Worm (Caenorhabditis elegans) whole organism, L2 larva: ENCODE measurements around the gene Y39B6A.27.
"Not testable (repeated sequence)": the region's sequence is repeated elsewhere in the genome, so short reads cannot be mapped to it uniquely, and the experiment has no call there.

Experiments used
- C34F6.9 ChIP-seq: fragments of 150-350 bp; optimal IDR thresholded peaks from 2 replicates; lab custom pipeline; 2014; ENCODE audit warnings: missing biosample characterization, missing genetic modification characterization
- F13H6.1 ChIP-seq: sonication (generic microtip); optimal IDR thresholded peaks from 2 replicates; lab custom pipeline; 2016; ENCODE audit warnings: missing genetic modification characterization, missing compliant biosample characterization
- R02D3.7 ChIP-seq: fragments of 150-350 bp; optimal IDR thresholded peaks from 2 replicates; lab custom pipeline; 2014; ENCODE audit warnings: missing biosample characterization, missing genetic modification characterization
- Y55F3AM.14 ChIP-seq: fragments of 200-800 bp; sonication (Bioruptor generic); optimal IDR thresholded peaks from 2 replicates; lab custom pipeline; 2018; ENCODE audit warnings: mild to moderate bottlenecking, missing genetic modification characterization, missing compliant biosample characterization
- alr-1 ChIP-seq: fragments of 150-350 bp; optimal IDR thresholded peaks from 2 replicates; lab custom pipeline; 2014; ENCODE audit warnings: missing biosample characterization, missing genetic modification characterization
- aly-2 ChIP-seq: fragments of 150-350 bp; optimal IDR thresholded peaks from 2 replicates; lab custom pipeline; 2014; ENCODE audit warnings: missing biosample characterization, missing genetic modification characterization
- blmp-1 ChIP-seq: sonication (generic microtip); optimal IDR thresholded peaks from 2 replicates; lab custom pipeline; 2017; ENCODE audit warnings: missing genetic modification characterization, mild to moderate bottlenecking, missing compliant biosample characterization, antibody characterized with exemption, moderate library complexity; ENCODE audit not compliant: insufficient read depth
- ceh-16 ChIP-seq: fragments of 150-350 bp; optimal IDR thresholded peaks from 2 replicates; lab custom pipeline; 2014; ENCODE audit warnings: missing biosample characterization, missing genetic modification characterization
- ceh-82 ChIP-seq: fragments of 150-350 bp; optimal IDR thresholded peaks from 2 replicates; lab custom pipeline; 2014; ENCODE audit warnings: missing biosample characterization, missing genetic modification characterization
- crh-2 ChIP-seq: sonication (generic microtip); optimal IDR thresholded peaks from 2 replicates; lab custom pipeline; 2017; ENCODE audit warnings: missing biosample characterization, missing genetic modification characterization
- dmd-4 ChIP-seq: sonication (generic microtip); optimal IDR thresholded peaks from 2 replicates; lab custom pipeline; 2017; ENCODE audit warnings: missing biosample characterization, missing genetic modification characterization
- elt-1 ChIP-seq: fragments of 150-350 bp; optimal IDR thresholded peaks from 2 replicates; lab custom pipeline; 2014; ENCODE audit warnings: missing biosample characterization, missing genetic modification characterization
- elt-3 ChIP-seq: sonication (generic microtip); optimal IDR thresholded peaks from 2 replicates; lab custom pipeline; 2017; ENCODE audit warnings: missing biosample characterization, missing genetic modification characterization
- fos-1 ChIP-seq: fragments of 150-350 bp; optimal IDR thresholded peaks from 2 replicates; lab custom pipeline; 2014; ENCODE audit warnings: missing biosample characterization, missing genetic modification characterization
- gmeb-1 ChIP-seq: fragments of 150-350 bp; optimal IDR thresholded peaks from 2 replicates; lab custom pipeline; 2014; ENCODE audit warnings: missing biosample characterization, missing genetic modification characterization
- lin-11 ChIP-seq: fragments of 150-350 bp; sonication (generic microtip); optimal IDR thresholded peaks from 2 replicates; lab custom pipeline; 2014; ENCODE audit warnings: missing biosample characterization, missing genetic modification characterization, inconsistent platforms, mixed read lengths
- lin-13 ChIP-seq: fragments of 150-350 bp; optimal IDR thresholded peaks from 2 replicates; lab custom pipeline; 2014; ENCODE audit warnings: missing biosample characterization, missing genetic modification reagents, missing genetic modification characterization
- lin-39 ChIP-seq: fragments of 150-350 bp; optimal IDR thresholded peaks from 2 replicates; lab custom pipeline; 2014; ENCODE audit warnings: missing biosample characterization, missing genetic modification reagents, missing genetic modification characterization
- lsy-2 ChIP-seq, 2 experiments: fragments of 150-350 bp in 1 of 2; sonication (generic microtip) in 1 of 2; optimal IDR thresholded peaks; 2 replicates each; lab custom pipeline; 2014 to 2017; ENCODE audit warnings: missing biosample characterization in 2 of 2, missing genetic modification characterization in 2 of 2
- mbf-1 ChIP-seq: sonication (generic microtip); optimal IDR thresholded peaks from 2 replicates; lab custom pipeline; 2017; ENCODE audit warnings: missing biosample characterization, missing genetic modification characterization
- mdl-1 ChIP-seq, 2 experiments: fragments of 150-350 bp in 1 of 2; sonication (generic microtip) in 1 of 2; optimal IDR thresholded peaks; 2 replicates each; lab custom pipeline; 2017; ENCODE audit warnings: missing biosample characterization in 2 of 2, missing genetic modification characterization in 2 of 2
- nhr-11 ChIP-seq: fragments of 150-350 bp; optimal IDR thresholded peaks from 2 replicates; lab custom pipeline; 2014; ENCODE audit warnings: missing biosample characterization, missing genetic modification characterization
- nhr-129 ChIP-seq: fragments of 150-350 bp; optimal IDR thresholded peaks from 2 replicates; lab custom pipeline; 2014; ENCODE audit warnings: missing biosample characterization, missing genetic modification characterization
- nhr-21 ChIP-seq: fragments of 150-350 bp; optimal IDR thresholded peaks from 2 replicates; lab custom pipeline; 2014; ENCODE audit warnings: missing biosample characterization, missing genetic modification characterization
- nhr-23 ChIP-seq: fragments of 150-350 bp; optimal IDR thresholded peaks from 2 replicates; lab custom pipeline; 2014; ENCODE audit warnings: missing biosample characterization, missing genetic modification reagents, missing genetic modification characterization
- nhr-25 ChIP-seq: fragments of 150-350 bp; sonication (generic microtip); optimal IDR thresholded peaks from 3 replicates; lab custom pipeline; 2014; ENCODE audit warnings: missing biosample characterization, missing genetic modification characterization
- nhr-6 ChIP-seq: fragments of 150-350 bp; optimal IDR thresholded peaks from 2 replicates; lab custom pipeline; 2014; ENCODE audit warnings: missing biosample characterization, missing genetic modification characterization
- nhr-77 ChIP-seq: fragments of 150-350 bp; optimal IDR thresholded peaks from 2 replicates; lab custom pipeline; 2014; ENCODE audit warnings: missing biosample characterization, missing genetic modification characterization
- peb-1 ChIP-seq: fragments of 150-350 bp; optimal IDR thresholded peaks from 2 replicates; lab custom pipeline; 2014; ENCODE audit warnings: missing biosample characterization, missing genetic modification characterization
- sem-4 ChIP-seq: fragments of 150-350 bp; optimal IDR thresholded peaks from 2 replicates; lab custom pipeline; 2014; ENCODE audit warnings: missing biosample characterization, missing genetic modification reagents, missing genetic modification characterization
- skn-1 ChIP-seq: sonication (generic microtip); optimal IDR thresholded peaks from 2 replicates; lab custom pipeline; 2017; ENCODE audit warnings: missing biosample characterization, missing genetic modification characterization
- sma-3 ChIP-seq: sonication (generic microtip); optimal IDR thresholded peaks from 2 replicates; lab custom pipeline; 2016; ENCODE audit warnings: missing genetic modification reagents, missing genetic modification characterization, missing compliant biosample characterization
- snpc-4 ChIP-seq: fragments of 150-350 bp; optimal IDR thresholded peaks from 2 replicates; lab custom pipeline; 2014; ENCODE audit warnings: missing biosample characterization, missing genetic modification characterization
- unc-62 ChIP-seq: fragments of 150-350 bp; optimal IDR thresholded peaks from 2 replicates; lab custom pipeline; 2014; ENCODE audit warnings: missing biosample characterization, missing genetic modification reagents, missing genetic modification characterization
- zag-1 ChIP-seq: fragments of 150-350 bp; optimal IDR thresholded peaks from 2 replicates; lab custom pipeline; 2014; ENCODE audit warnings: missing biosample characterization, missing genetic modification characterization
- ztf-1 ChIP-seq: fragments of 200-800 bp; sonication (Bioruptor generic); conservative IDR thresholded peaks from 2 replicates; pipeline ENCODE4 v1.3.6; 2022; ENCODE audit warnings: missing genetic modification characterization, missing compliant biosample characterization
- ztf-11 ChIP-seq: sonication (generic microtip); optimal IDR thresholded peaks from 2 replicates; lab custom pipeline; 2017; ENCODE audit warnings: missing biosample characterization, missing genetic modification characterization
- ztf-4 ChIP-seq: fragments of 150-350 bp; optimal IDR thresholded peaks from 2 replicates; lab custom pipeline; 2014; ENCODE audit warnings: missing biosample characterization, missing genetic modification characterization

The Y39B6A.27 gene

ce11 chrV:19013215-19013614 is 18.3 kb upstream of the Y39B6A.27 start:
- TF ChIP-seq nhr-11 (tag; lab: Kevin White, UChicago) (no peak), ztf-11 (no peak), crh-2 (tag; lab: Kevin White, UChicago) (no peak), mdl-1 (tag; optimal IDR thresholded peaks at IDR 0.05; lab: Kevin White, UChicago) (no peak), nhr-21 (tag; lab: Kevin White, UChicago) (no peak)
- TF ChIP-seq, all 48 proteins: peak for 0

DNA sequence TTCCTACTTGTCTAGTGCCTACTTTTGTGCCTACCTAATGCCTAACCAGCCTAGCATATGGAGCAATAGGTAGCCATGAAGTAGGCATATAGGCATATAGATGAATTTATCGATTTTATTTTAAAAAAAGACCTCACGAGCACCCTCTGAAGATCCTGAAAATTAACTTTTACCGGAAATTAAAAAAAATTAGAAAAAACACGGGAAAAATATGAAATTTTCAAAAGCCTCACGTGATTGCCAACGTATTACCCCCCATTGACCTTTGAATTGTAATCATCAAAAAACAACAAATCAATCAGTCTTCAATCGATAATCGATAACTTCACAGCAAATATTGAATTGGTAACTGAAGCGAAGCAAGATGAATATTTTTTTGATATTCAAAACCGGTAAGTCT is 17.3 kb upstream of the Y39B6A.27 start, which contains the start of gene Y39B6A.30:
Gene Y39B6A.30, plus strand, starts transcription at position 301 of the 400 bp plus-strand sequence.
- not testable (repeated sequence) for TF ChIP-seq ztf-11; F13H6.1 (tag; lab: Kevin White, UChicago); nhr-77 (tag; lab: Kevin White, UChicago)
- TF ChIP-seq, all 48 proteins: peak for 0; not testable (repeated sequence) for 48

DNA sequence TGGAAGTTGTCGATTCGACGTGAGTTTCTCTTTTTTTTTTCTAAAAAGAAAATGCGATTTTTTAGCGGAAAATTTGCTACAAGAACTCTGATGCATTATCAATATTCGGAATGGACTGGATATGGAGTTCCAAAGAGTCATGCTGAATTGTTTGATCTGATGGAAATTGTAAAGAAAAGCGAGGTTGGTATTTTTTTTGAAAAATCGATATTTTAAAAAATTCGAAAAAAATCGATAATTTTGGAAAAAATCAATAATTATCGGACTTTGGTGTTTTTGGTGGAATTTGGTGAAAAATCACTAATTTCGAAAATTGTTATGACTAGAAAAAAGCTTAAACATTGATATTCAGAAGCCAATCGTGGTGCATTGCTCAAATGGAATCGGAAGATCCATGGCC is 12.3 kb upstream of the Y39B6A.27 start:
- no peak for TF ChIP-seq lin-39 (tag; lab: Kevin White, UChicago)
- no peak for TF ChIP-seq lsy-2 (tag; optimal IDR thresholded peaks at IDR 0.05; lab: Kevin White, UChicago)
- no peak for TF ChIP-seq nhr-23 (tag; lab: Kevin White, UChicago)
- no peak for TF ChIP-seq elt-3
- no peak for TF ChIP-seq gmeb-1 (tag; lab: Kevin White, UChicago)
- TF ChIP-seq crh-2 (tag; lab: Kevin White, UChicago): no peak
- TF ChIP-seq dmd-4 (tag; lab: Kevin White, UChicago): no peak
- no peak for TF ChIP-seq ztf-1
- TF ChIP-seq R02D3.7: no peak
- TF ChIP-seq skn-1 (tag; lab: Kevin White, UChicago): no peak
- TF ChIP-seq, all 48 proteins: peak for 0

- no peak for TF ChIP-seq Y55F3AM.14 (GFP tag; lab: Kevin White, UChicago)
- no peak for TF ChIP-seq nhr-23 (tag; lab: Kevin White, UChicago)
- no peak for TF ChIP-seq zag-1 (tag; lab: Kevin White, UChicago)
- no peak for TF ChIP-seq fos-1
- no peak for TF ChIP-seq C34F6.9 (tag; lab: Kevin White, UChicago)
- no peak for TF ChIP-seq nhr-6 (tag; lab: Kevin White, UChicago)
- no peak for TF ChIP-seq lsy-2 (tag; optimal IDR thresholded peaks at IDR 0.05; lab: Kevin White, UChicago)
- no peak for TF ChIP-seq ztf-11
- no peak for TF ChIP-seq mbf-1 (tag; lab: Kevin White, UChicago)
- no peak for TF ChIP-seq nhr-25
- TF ChIP-seq skn-1 (tag; lab: Kevin White, UChicago): no peak
- no peak for TF ChIP-seq lin-11 (tag; lab: Kevin White, UChicago)
- TF ChIP-seq ceh-16 (tag; lab: Kevin White, UChicago): no peak
- TF ChIP-seq ztf-1: no peak
- no peak for TF ChIP-seq snpc-4 (tag; lab: Kevin White, UChicago)
Measured at ce11 chrV:19024683-19025082, 6.9 kb upstream of the Y39B6A.27 start, which contains the start of gene Y39B6A.29. Gene Y39B6A.29 (minus strand): TSS chrV:19024783.

- TF ChIP-seq gmeb-1 (tag; lab: Kevin White, UChicago): no peak
- TF ChIP-seq Y55F3AM.14 (GFP tag; lab: Kevin White, UChicago): no peak
- TF ChIP-seq lin-13: no peak
- no peak for TF ChIP-seq lin-11 (tag; lab: Kevin White, UChicago)
- no peak for TF ChIP-seq ztf-4
- TF ChIP-seq nhr-23 (tag; lab: Kevin White, UChicago): no peak
- no peak for TF ChIP-seq sem-4
- no peak for TF ChIP-seq lin-39 (tag; lab: Kevin White, UChicago)
- TF ChIP-seq aly-2: no peak
- no peak for TF ChIP-seq mdl-1 (tag; optimal IDR thresholded peaks at IDR 0.05; lab: Kevin White, UChicago)
- TF ChIP-seq nhr-6 (tag; lab: Kevin White, UChicago): no peak
- no peak for TF ChIP-seq ceh-82
- no peak for TF ChIP-seq lsy-2 (tag; optimal IDR thresholded peaks at IDR 0.05; lab: Kevin White, UChicago)
- no peak for TF ChIP-seq fos-1
- TF ChIP-seq nhr-11 (tag; lab: Kevin White, UChicago): no peak
Measured at ce11 chrV:19026163-19026562, 5.4 kb upstream of the Y39B6A.27 start, which contains the start of gene Y39B6A.25. Gene Y39B6A.25 (plus strand): TSS chrV:19026463.

- TF ChIP-seq ceh-16 (tag; lab: Kevin White, UChicago) (no peak), alr-1 (tag; lab: Kevin White, UChicago) (no peak), Y55F3AM.14 (GFP tag; lab: Kevin White, UChicago) (no peak), elt-1 (tag; lab: Kevin White, UChicago) (no peak), gmeb-1 (tag; lab: Kevin White, UChicago) (no peak), sma-3 (GFP tag; lab: Kevin White, UChicago) (no peak), ztf-1 (no peak), sem-4 (no peak), unc-62 (no peak), snpc-4 (tag; lab: Kevin White, UChicago) (no peak), skn-1 (tag; lab: Kevin White, UChicago) (no peak), nhr-129 (tag; lab: Kevin White, UChicago) (no peak), blmp-1 (tag; lab: Kevin White, UChicago) (no peak), peb-1 (tag; lab: Kevin White, UChicago) (no peak), lin-39 (tag; lab: Kevin White, UChicago) (no peak), lsy-2 (tag; optimal IDR thresholded peaks at IDR 0.05; lab: Kevin White, UChicago) (no peak), ztf-11 (no peak)
- TF ChIP-seq, all 48 proteins: peak for 0
Measured at ce11 chrV:19027338-19027737, 4.2 kb upstream of the Y39B6A.27 start.
